Fruit fly (Drosophila melanogaster): ENCODE results near the gene CG45122.

Gene CG45122

DNA sequence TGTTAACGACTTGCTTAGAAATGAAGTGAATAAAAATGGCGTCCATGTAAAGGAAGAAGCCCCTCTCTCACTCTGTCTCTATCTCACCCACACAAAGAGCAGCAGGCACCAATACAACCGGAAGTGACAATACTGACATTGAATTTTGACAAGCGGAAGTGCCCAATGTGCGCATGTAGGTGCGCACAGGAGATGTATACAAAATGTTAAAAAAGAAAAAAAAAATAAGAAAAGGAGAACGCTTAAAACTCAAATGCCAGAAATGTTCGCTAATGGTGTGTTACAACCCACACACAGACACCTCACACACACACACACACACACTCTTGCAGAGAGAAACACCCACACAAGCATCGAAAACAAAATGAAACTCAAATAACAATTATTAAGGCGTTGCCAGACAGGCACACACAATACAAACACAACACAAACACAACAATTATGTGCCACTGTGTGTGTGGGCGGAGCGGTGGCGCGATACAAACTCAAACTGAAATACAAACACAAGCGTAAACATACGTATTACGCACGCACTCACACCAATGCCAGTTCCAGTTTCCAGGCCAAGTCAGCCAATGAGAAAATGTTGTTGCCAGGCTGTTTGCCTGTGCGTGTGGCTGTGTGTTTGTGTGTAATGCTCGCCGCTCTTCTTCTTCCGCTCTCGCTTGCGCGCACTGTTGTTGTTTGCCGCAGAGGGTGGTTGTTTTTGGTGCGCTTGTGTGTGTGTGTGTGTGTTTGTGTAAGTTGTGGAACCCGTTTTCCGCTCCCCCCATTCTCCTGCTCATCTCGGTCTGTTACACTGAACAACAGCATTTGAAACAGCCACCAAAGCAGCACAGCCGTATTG, 20.0 kb downstream of the CG45122 start:
- TF ChIP-seq dan (GFP tag; IDR thresholded peaks at IDR 0.05) (no peak), CG13624 (GFP tag; optimal IDR thresholded peaks at IDR 0.05) (no peak), CG11695 (GFP tag; IDR thresholded peaks at IDR 0.05) (no peak), hth (optimal IDR thresholded peaks at IDR 0.05) (no peak), CG18262 (tag; optimal IDR thresholded peaks at IDR 0.05) (peak; percentile 7), abd-A (tag; optimal IDR thresholded peaks at IDR 0.05) (peak; percentile 93), crp (GFP tag; optimal IDR thresholded peaks at IDR 0.05) (no peak), CG7928 (GFP tag; optimal IDR thresholded peaks at IDR 0.05) (no peak), ac (GFP tag; optimal IDR thresholded peaks at IDR 0.05) (no peak), az2 (GFP tag; optimal IDR thresholded peaks at IDR 0.05) (no peak), Taf1 (GFP tag; IDR thresholded peaks at IDR 0.05) (no peak), wdn (GFP tag; IDR thresholded peaks at IDR 0.05) (no peak), CG4404 (GFP tag; IDR thresholded peaks at IDR 0.05) (no peak), CG8944 (GFP tag; optimal IDR thresholded peaks at IDR 0.05) (no peak), CG30403 (GFP tag; optimal IDR thresholded peaks at IDR 0.05) (no peak), wor (GFP tag; IDR thresholded peaks at IDR 0.05) (no peak), CG3281 (GFP tag; optimal IDR thresholded peaks at IDR 0.05) (no peak), klu (GFP tag; IDR thresholded peaks at IDR 0.05) (peak; percentile 30; the same call in 1 of the 2 replicates), zf30C (GFP tag; optimal IDR thresholded peaks at IDR 0.05) (peak; percentile 66), fd102C (GFP tag; optimal IDR thresholded peaks at IDR 0.05) (peak; percentile 5), lmd (GFP tag; IDR thresholded peaks at IDR 0.05) (no peak; the same call in 1 of the 2 replicates), Bgb (GFP tag; IDR thresholded peaks at IDR 0.05; ENCODE audit: partially characterized antibody) (peak; percentile 64; the same call in 1 of the 2 replicates), CG17802 (tag; optimal IDR thresholded peaks at IDR 0.05) (no peak), CG31224 (GFP tag; IDR thresholded peaks at IDR 0.05) (no peak), Hsf (GFP tag; optimal IDR thresholded peaks at IDR 0.05) (no peak), CG16815 (GFP tag; optimal IDR thresholded peaks at IDR 0.05) (no peak), CG2116 (GFP tag; optimal IDR thresholded peaks at IDR 0.05) (peak; percentile 10), h (optimal IDR thresholded peaks at IDR 0.05) (no peak), ham (GFP tag; IDR thresholded peaks at IDR 0.05) (no peak), twi (tag; optimal IDR thresholded peaks at IDR 0.05) (peak; percentile 50), CG3838 (GFP tag; optimal IDR thresholded peaks at IDR 0.05) (no peak), CG11398 (GFP tag; optimal IDR thresholded peaks at IDR 0.05) (no peak), Sin3A (optimal IDR thresholded peaks at IDR 0.05) (no peak), GATAe (GFP tag; conservative IDR thresholded peaks at IDR 0.05) (no peak), sqz (GFP tag; optimal IDR thresholded peaks at IDR 0.05) (no peak), psq (GFP tag; optimal IDR thresholded peaks at IDR 0.05) (no peak), exex (tag; optimal IDR thresholded peaks at IDR 0.05) (no peak), CG17361 (GFP tag; IDR thresholded peaks at IDR 0.05) (0 out of 3 replicates have a peak, but pooled peaks have one; percentile 23), CG7357 (GFP tag; IDR thresholded peaks at IDR 0.05) (no peak), CG33557 (GFP tag; optimal IDR thresholded peaks at IDR 0.05) (no peak), en (GFP tag; optimal IDR thresholded peaks at IDR 0.05) (no peak), Kr (GFP tag; optimal IDR thresholded peaks at IDR 0.05) (no peak), CG9797 (GFP tag; optimal IDR thresholded peaks at IDR 0.05) (no peak), eyg (GFP tag; optimal IDR thresholded peaks at IDR 0.05) (no peak), CG2875 (GFP tag; optimal IDR thresholded peaks at IDR 0.05) (no peak), CG12942 (GFP tag; optimal IDR thresholded peaks at IDR 0.05) (no peak), Oli (tag; optimal IDR thresholded peaks at IDR 0.05) (no peak), chn (GFP tag; optimal IDR thresholded peaks at IDR 0.05) (no peak), disco-r (GFP tag; optimal IDR thresholded peaks at IDR 0.05) (no peak), CG6683 (GFP tag; optimal IDR thresholded peaks at IDR 0.05) (no peak), CG15269 (tag; optimal IDR thresholded peaks at IDR 0.05) (no peak)
